Fruit fly (Drosophila melanogaster) whole organism, embryonic: ENCODE data around the gene CG2145.
A peak's percentile ranks its signal among the peaks of the same experiment; 100 is the strongest.

Source experiments
- Atf6 ChIP-seq: fragments of 200-800 bp; sonication (Bioruptor generic); IDR thresholded peaks from 2 replicates; pipeline ENCODE4 v1.3.6; 2022; ENCODE audit warnings: missing biosample characterization, missing genetic modification characterization
- CG10147 ChIP-seq: fragments of 200-800 bp; sonication (Bioruptor generic); optimal IDR thresholded peaks from 2 replicates; lab custom pipeline; 2019; ENCODE audit warnings: missing biosample characterization, mild to moderate bottlenecking, missing genetic modification characterization, moderate library complexity
- CG10209 ChIP-seq: fragments of 200-800 bp; sonication (Bioruptor generic); optimal IDR thresholded peaks from 3 replicates; lab custom pipeline; 2017; ENCODE audit warnings: missing biosample characterization, mild to moderate bottlenecking, missing genetic modification characterization, missing genetic modification reagents
- CG11695 ChIP-seq: fragments of 200-800 bp; sonication (Bioruptor generic); IDR thresholded peaks from 3 replicates; pipeline ENCODE4 v1.3.6; 2022; ENCODE audit warnings: missing biosample characterization, missing genetic modification characterization
- CG12942 ChIP-seq: fragments of 200-800 bp; sonication (Bioruptor generic); optimal IDR thresholded peaks from 3 replicates; lab custom pipeline; 2016; ENCODE audit warnings: missing biosample characterization, missing genetic modification characterization
- CG13287 ChIP-seq: fragments of 200-800 bp; sonication (Bioruptor generic); IDR thresholded peaks from 2 replicates; pipeline ENCODE4 v1.3.6; 2022; ENCODE audit warnings: missing biosample characterization, missing genetic modification characterization; ENCODE audit not compliant: partially characterized antibody
- CG17328 ChIP-seq: fragments of 200-800 bp; sonication (Bioruptor generic); IDR thresholded peaks from 2 replicates; pipeline ENCODE4 v1.3.6; 2022; ENCODE audit warnings: missing biosample characterization, missing genetic modification characterization
- CG2199 ChIP-seq: fragments of 200-800 bp; sonication (Bioruptor generic); IDR thresholded peaks from 3 replicates; pipeline ENCODE4 v1.3.6; 2022; ENCODE audit warnings: missing biosample characterization, missing genetic modification characterization
- CG2202 ChIP-seq: fragments of 200-800 bp; sonication (Bioruptor generic); optimal IDR thresholded peaks from 2 replicates; lab custom pipeline; 2018; ENCODE audit warnings: missing biosample characterization, mild to moderate bottlenecking, missing genetic modification characterization
- CG3163 ChIP-seq: fragments of 200-800 bp; sonication (Bioruptor generic); optimal IDR thresholded peaks from 3 replicates; lab custom pipeline; 2016; ENCODE audit warnings: missing biosample characterization, missing genetic modification characterization
- CG4282 ChIP-seq: fragments of 200-800 bp; sonication (Bioruptor generic); optimal IDR thresholded peaks from 2 replicates; lab custom pipeline; 2016; ENCODE audit warnings: missing biosample characterization, missing genetic modification characterization
- CG4360 ChIP-seq: fragments of 200-800 bp; sonication (Bioruptor generic); IDR thresholded peaks from 2 replicates; pipeline ENCODE4 v1.3.6; 2022; ENCODE audit warnings: missing biosample characterization, missing genetic modification characterization
- CG4617 ChIP-seq: fragments of 200-800 bp; sonication (Bioruptor generic); optimal IDR thresholded peaks from 3 replicates; lab custom pipeline; 2016; ENCODE audit warnings: missing biosample characterization, missing genetic modification characterization, borderline replicate concordance
- CG4820 ChIP-seq: fragments of 200-800 bp; sonication (Bioruptor generic); optimal IDR thresholded peaks from 3 replicates; lab custom pipeline; 2016; ENCODE audit warnings: missing biosample characterization, missing genetic modification characterization
- CG8924 ChIP-seq: fragments of 200-800 bp; optimal IDR thresholded peaks from 3 replicates; lab custom pipeline; 2019; ENCODE audit warnings: missing biosample characterization, mild to moderate bottlenecking, missing genetic modification characterization, moderate library complexity
- CG9876 ChIP-seq: fragments of 200-800 bp; sonication (Bioruptor generic); optimal IDR thresholded peaks from 2 replicates; lab custom pipeline; 2016; ENCODE audit warnings: missing biosample characterization, missing genetic modification characterization
- D19A ChIP-seq: fragments of 200-800 bp; optimal IDR thresholded peaks from 3 replicates; lab custom pipeline; 2019; ENCODE audit warnings: missing biosample characterization, mild to moderate bottlenecking, missing genetic modification characterization, moderate library complexity
- Dbx ChIP-seq: fragments of 200-800 bp; sonication (Bioruptor generic); IDR thresholded peaks from 3 replicates; pipeline ENCODE4 v1.3.6; 2022; ENCODE audit warnings: missing biosample characterization, missing genetic modification characterization
- ERR ChIP-seq: fragments of 200-800 bp; sonication (Bioruptor generic); optimal IDR thresholded peaks from 2 replicates; lab custom pipeline; 2016; ENCODE audit warnings: missing biosample characterization, missing genetic modification characterization
- Ets65A ChIP-seq: fragments of 200-800 bp; sonication (Bioruptor generic); peaks from one replicate; lab custom pipeline; 2016; ENCODE audit warnings: missing biosample characterization, missing genetic modification characterization
- Gsc ChIP-seq: fragments of 200-800 bp; sonication (Bioruptor generic); IDR thresholded peaks from 2 replicates; pipeline ENCODE4 v1.3.6; 2022; ENCODE audit warnings: missing biosample characterization, missing genetic modification characterization
- HmgZ ChIP-seq: fragments of 200-800 bp; sonication (Bioruptor generic); optimal IDR thresholded peaks from 2 replicates; lab custom pipeline; 2018; ENCODE audit warnings: missing biosample characterization, mild to moderate bottlenecking, missing genetic modification characterization
- Jarid2 ChIP-seq: fragments of 200-800 bp; sonication (Bioruptor generic); optimal IDR thresholded peaks from 3 replicates; lab custom pipeline; 2017; ENCODE audit warnings: mild to moderate bottlenecking, missing biosample characterization, missing genetic modification reagents, missing genetic modification characterization
- Kr ChIP-seq: fragments of 200-800 bp; sonication (Bioruptor generic); optimal IDR thresholded peaks from 2 replicates; lab custom pipeline; 2017; ENCODE audit warnings: missing biosample characterization, mild to moderate bottlenecking, missing genetic modification characterization
- Lhr ChIP-seq: fragments of 200-800 bp; sonication (Bioruptor generic); optimal IDR thresholded peaks from 3 replicates; lab custom pipeline; 2017; ENCODE audit warnings: mild to moderate bottlenecking, missing biosample characterization, missing genetic modification reagents, missing genetic modification characterization
- MBD-R2 ChIP-seq: fragments of 200-800 bp; sonication (Bioruptor generic); IDR thresholded peaks from 2 replicates; pipeline ENCODE4 v1.3.6; 2022; ENCODE audit warnings: missing biosample characterization, missing genetic modification characterization
- MESR4 ChIP-seq: fragments of 200-800 bp; sonication (Bioruptor generic); optimal IDR thresholded peaks from 2 replicates; lab custom pipeline; 2018; ENCODE audit warnings: missing biosample characterization, mild to moderate bottlenecking, missing genetic modification characterization, moderate library complexity
- Med ChIP-seq: fragments of 200-800 bp; sonication (Bioruptor generic); peaks from one replicate; lab custom pipeline; 2016; ENCODE audit warnings: missing biosample characterization, missing genetic modification characterization, mild to moderate bottlenecking, inconsistent platforms, moderate library complexity
- Oli ChIP-seq: fragments of 200-800 bp; sonication (Bioruptor generic); optimal IDR thresholded peaks from 2 replicates; lab custom pipeline; 2018; ENCODE audit warnings: missing biosample characterization, mild to moderate bottlenecking, missing genetic modification characterization, moderate library complexity
- Sin3A ChIP-seq: fragments of >200 bp; optimal IDR thresholded peaks from 2 replicates; lab custom pipeline; 2018
- btn ChIP-seq: fragments of 200-800 bp; sonication (Bioruptor generic); optimal IDR thresholded peaks from 2 replicates; lab custom pipeline; 2016; ENCODE audit warnings: missing biosample characterization, missing genetic modification characterization
- dm ChIP-seq: fragments of 200-800 bp; sonication (Bioruptor generic); optimal IDR thresholded peaks from 3 replicates; lab custom pipeline; 2016; ENCODE audit warnings: missing biosample characterization, missing genetic modification characterization
- eyg ChIP-seq: fragments of 200-800 bp; sonication (Bioruptor generic); optimal IDR thresholded peaks from 3 replicates; lab custom pipeline; 2016; ENCODE audit warnings: missing biosample characterization, missing genetic modification characterization
- ftz-f1 ChIP-seq: fragments of 200-800 bp; sonication (Bioruptor generic); optimal IDR thresholded peaks from 2 replicates; lab custom pipeline; 2016; ENCODE audit warnings: missing biosample characterization, missing genetic modification characterization
- gem ChIP-seq: fragments of 200-800 bp; sonication (Bioruptor generic); optimal IDR thresholded peaks from 2 replicates; lab custom pipeline; 2019; ENCODE audit warnings: missing biosample characterization, mild to moderate bottlenecking, missing genetic modification characterization, moderate library complexity
- insv ChIP-seq, 2 experiments: fragments of 200-800 bp; sonication (Bioruptor generic); optimal IDR thresholded peaks; 3 replicates each; lab custom pipeline; 2016 to 2018; ENCODE audit warnings: missing biosample characterization in 2 of 2, missing genetic modification characterization in 2 of 2
- lola ChIP-seq, 3 experiments: fragments of >200 bp in 2 of 3; fragments of 200-800 bp in 1 of 3; sonication (Bioruptor generic) in 1 of 3; optimal IDR thresholded peaks; 2 replicates each; lab custom pipeline; 2017 to 2019; ENCODE audit warnings: missing biosample characterization in 3 of 3, missing genetic modification characterization in 3 of 3, mild to moderate bottlenecking in 1 of 3, moderate library complexity in 1 of 3
- mirr ChIP-seq: fragments of 200-800 bp; sonication (Bioruptor generic); optimal IDR thresholded peaks from 3 replicates; lab custom pipeline; 2018; ENCODE audit warnings: missing biosample characterization, mild to moderate bottlenecking, missing genetic modification characterization
- otp ChIP-seq: fragments of 200-800 bp; sonication (Bioruptor generic); IDR thresholded peaks from 3 replicates; pipeline ENCODE4, ENCODE4 v1.3.6; 2022; ENCODE audit warnings: missing biosample characterization, missing genetic modification characterization
- p53 ChIP-seq: fragments of 200-800 bp; sonication (Bioruptor generic); optimal IDR thresholded peaks from 2 replicates; lab custom pipeline; 2016; ENCODE audit warnings: missing biosample characterization, missing genetic modification characterization
- pum ChIP-seq: fragments of 200-800 bp; sonication (Bioruptor generic); optimal IDR thresholded peaks from 2 replicates; lab custom pipeline; 2016; ENCODE audit warnings: missing biosample characterization, missing genetic modification characterization
- row ChIP-seq: fragments of 200-800 bp; sonication (Bioruptor generic); IDR thresholded peaks from 3 replicates; pipeline ENCODE4 v1.3.6; 2022; ENCODE audit warnings: missing biosample characterization, missing genetic modification characterization
- run ChIP-seq: fragments of 200-800 bp; sonication (Bioruptor generic); optimal IDR thresholded peaks from 3 replicates; lab custom pipeline; 2018; ENCODE audit warnings: missing biosample characterization, mild to moderate bottlenecking, missing genetic modification characterization
- sc ChIP-seq, 3 experiments: fragments of >200 bp in 2 of 3; fragments of 200-800 bp in 1 of 3; sonication (Bioruptor generic) in 1 of 3; optimal IDR thresholded peaks; 2 replicates in 2 of 3; 3 replicates in 1 of 3; lab custom pipeline; 2017; ENCODE audit warnings: mild to moderate bottlenecking in 1 of 3, missing biosample characterization in 1 of 3, missing genetic modification characterization in 1 of 3, missing genetic modification reagents in 1 of 3
- shn ChIP-seq: fragments of 200-800 bp; sonication (Bioruptor generic); optimal IDR thresholded peaks from 3 replicates; lab custom pipeline; 2016; ENCODE audit warnings: missing biosample characterization, missing genetic modification characterization
- tap ChIP-seq: fragments of 200-800 bp; optimal IDR thresholded peaks from 3 replicates; lab custom pipeline; 2019; ENCODE audit warnings: missing biosample characterization, mild to moderate bottlenecking, missing genetic modification characterization, moderate library complexity
- tna ChIP-seq: fragments of 200-800 bp; sonication (Bioruptor generic); IDR thresholded peaks from 2 replicates; pipeline ENCODE4 v1.3.6; 2022; ENCODE audit warnings: missing biosample characterization, missing genetic modification characterization; ENCODE audit not compliant: partially characterized antibody
- unc-4 ChIP-seq: fragments of 200-800 bp; sonication (Bioruptor generic); IDR thresholded peaks from 2 replicates; pipeline ENCODE4 v1.3.6; 2022; ENCODE audit warnings: missing biosample characterization, missing genetic modification characterization; ENCODE audit not compliant: partially characterized antibody
- zen ChIP-seq: fragments of 200-800 bp; sonication (Bioruptor generic); optimal IDR thresholded peaks from 3 replicates; lab custom pipeline; 2018; ENCODE audit warnings: missing biosample characterization, mild to moderate bottlenecking, missing genetic modification characterization, moderate library complexity
- zen2 ChIP-seq: fragments of 200-800 bp; sonication (Bioruptor generic); IDR thresholded peaks from 3 replicates; pipeline ENCODE4 v1.3.6; 2022; ENCODE audit warnings: missing biosample characterization, missing genetic modification characterization; ENCODE audit not compliant: partially characterized antibody

CG2145 gene

DNA sequence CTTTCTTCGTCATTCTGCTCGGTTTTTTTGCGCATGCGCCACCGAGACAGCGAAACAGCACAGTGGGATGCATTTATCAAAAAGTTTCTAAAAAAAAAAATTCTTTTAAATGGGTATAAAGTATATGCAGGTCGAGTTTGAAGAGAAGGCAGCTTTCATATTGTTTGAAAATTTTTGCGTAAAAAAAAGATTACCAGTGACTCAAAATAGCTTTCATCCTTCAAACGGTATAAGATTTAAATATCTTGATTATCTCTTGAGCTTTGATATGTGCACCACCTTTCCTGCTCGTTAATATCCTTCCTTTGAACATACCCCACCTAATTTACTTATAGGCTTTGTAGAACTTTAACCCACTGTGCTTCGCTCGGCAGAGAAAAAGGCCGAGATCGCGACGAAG is 22.2 kb upstream of the CG2145 start:
- TF ChIP-seq CG2202 (tag; lab: Kevin White, UChicago): peak; percentile 37
- peak; percentile 64 for TF ChIP-seq D19A (tag; lab: Kevin White, UChicago)
- TF ChIP-seq CG4820 (GFP tag; lab: Kevin White, UChicago): peak; percentile 66
- 0 out of 3 replicates have a peak, but pooled peaks have one; percentile 9 for TF ChIP-seq otp (GFP tag; lab: Robert Waterston, UW)
- TF ChIP-seq row (GFP tag; lab: Robert Waterston, UW): peak; percentile 55; the same call in 2 of the 3 replicates
- TF ChIP-seq gem (tag; lab: Kevin White, UChicago): peak; percentile 83
- peak; percentile 68 for TF ChIP-seq CG10209 (GFP tag; lab: Kevin White, UChicago)
- TF ChIP-seq sc (optimal IDR thresholded peaks at IDR 0.05; lab: Kevin White, UChicago): no peak
- peak; percentile 67 for TF ChIP-seq sc (GFP tag; optimal IDR thresholded peaks at IDR 0.05; lab: Kevin White, UChicago)
- TF ChIP-seq Jarid2: peak; percentile 35
- peak; percentile 73 for TF ChIP-seq CG8924 (tag; lab: Kevin White, UChicago)
- TF ChIP-seq CG13287 (GFP tag; lab: Robert Waterston, UW): no peak
- no peak for TF ChIP-seq eyg
- TF ChIP-seq btn (GFP tag; lab: Kevin White, UChicago): peak; percentile 28
- TF ChIP-seq Lhr (GFP tag; lab: Kevin White, UChicago): peak; percentile 28
- TF ChIP-seq Ets65A: peak; percentile 82
- peak; percentile 42 for TF ChIP-seq CG17328 (GFP tag; lab: Robert Waterston, UW)
- TF ChIP-seq lola (GFP tag; optimal IDR thresholded peaks at IDR 0.05; lab: Kevin White, UChicago): peak in 1 of 3 experiments; percentile 73
- TF ChIP-seq dm (GFP tag; lab: Kevin White, UChicago): no peak
- no peak for TF ChIP-seq run (tag; lab: Kevin White, UChicago)
- TF ChIP-seq zen (tag; lab: Kevin White, UChicago): peak; percentile 60
- TF ChIP-seq HmgZ (tag; lab: Kevin White, UChicago): no peak
- no peak for TF ChIP-seq p53 (GFP tag; lab: Kevin White, UChicago)
- TF ChIP-seq MESR4 (GFP tag; lab: Kevin White, UChicago): no peak
- 0 out of 3 replicates have a peak, but pooled peaks have one; percentile 21 for TF ChIP-seq CG2199 (GFP tag; lab: Robert Waterston, UW)
- TF ChIP-seq CG4360 (GFP tag; lab: Robert Waterston, UW): no peak
- TF ChIP-seq pum (GFP tag; lab: Kevin White, UChicago): peak; percentile 44
- 0 out of 2 replicates have a peak, but pooled peaks have one; percentile 21 for TF ChIP-seq Gsc (GFP tag; lab: Robert Waterston, UW)
- TF ChIP-seq CG4282 (GFP tag; lab: Kevin White, UChicago): no peak
- TF ChIP-seq mirr: no peak
- TF ChIP-seq Kr: no peak
- TF ChIP-seq CG9876: no peak
- no peak for TF ChIP-seq zen2
- TF ChIP-seq CG11695 (GFP tag; lab: Robert Waterston, UW): peak; percentile 66
- peak; percentile 85 for TF ChIP-seq Med (GFP tag; lab: Kevin White, UChicago)
- TF ChIP-seq CG10147 (GFP tag; lab: Kevin White, UChicago): peak; percentile 46
- TF ChIP-seq CG3163 (GFP tag; lab: Kevin White, UChicago): peak; percentile 7
- no peak for TF ChIP-seq ERR (GFP tag; lab: Kevin White, UChicago)
- peak; percentile 67 for TF ChIP-seq shn
- TF ChIP-seq tap (tag; lab: Kevin White, UChicago): no peak
- no peak for TF ChIP-seq tna
- peak; percentile 7 for TF ChIP-seq CG12942 (GFP tag; lab: Kevin White, UChicago)
- no peak for TF ChIP-seq unc-4
- peak; percentile 39; the same call in 1 of the 2 replicates for TF ChIP-seq Atf6
- TF ChIP-seq ftz-f1: no peak
- TF ChIP-seq insv (GFP tag; optimal IDR thresholded peaks at IDR 0.05; lab: Kevin White, UChicago): no peak
- peak; percentile 80 for TF ChIP-seq Oli (tag; lab: Kevin White, UChicago)
- TF ChIP-seq MBD-R2 (GFP tag; lab: Robert Waterston, UW): 0 out of 2 replicates have a peak, but pooled peaks have one; percentile 14
- TF ChIP-seq CG4617: no peak
- TF ChIP-seq Sin3A (lab: Kevin White, UChicago): no peak
- TF ChIP-seq Dbx (GFP tag; lab: Robert Waterston, UW): no peak
